Worm (Caenorhabditis elegans): ENCODE measurements around the gene T28D9.4.

The T28D9.4 gene

DNA sequence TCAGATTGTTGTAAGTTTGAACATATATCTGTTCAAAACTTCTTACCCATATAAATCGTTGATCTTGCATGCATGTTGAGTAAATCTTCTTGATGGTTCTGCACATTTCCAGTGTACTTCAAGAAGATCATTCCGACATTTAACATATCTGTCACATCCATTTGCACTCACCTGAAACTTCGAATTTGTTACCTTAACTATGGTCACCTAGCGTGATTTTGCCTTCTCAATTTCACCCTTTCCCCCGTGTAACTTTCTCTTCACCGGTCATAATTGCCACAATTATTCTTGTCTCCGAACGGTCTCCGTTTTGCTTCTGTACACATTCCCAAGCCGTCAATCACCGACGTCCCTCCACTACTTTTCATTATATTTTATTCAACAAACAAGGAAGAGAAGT, 36.6 kb downstream of the T28D9.4 start:
- no peak for TF ChIP-seq hmbx-1 (tag; optimal IDR thresholded peaks at IDR 0.05)
- no peak for TF ChIP-seq tbx-37 (GFP tag; conservative IDR thresholded peaks at IDR 0.05)
- TF ChIP-seq pes-1 (GFP tag; IDR thresholded peaks at IDR 0.05): no peak
- TF ChIP-seq F13C5.2 (tag; optimal IDR thresholded peaks at IDR 0.05): no peak
- TF ChIP-seq ama-1 (optimal IDR thresholded peaks at IDR 0.05): no peak
- no peak for TF ChIP-seq B0310.2 (tag; optimal IDR thresholded peaks at IDR 0.05)
- TF ChIP-seq flt-1 (GFP tag; IDR thresholded peaks at IDR 0.05): no peak
- no peak for TF ChIP-seq ets-7 (tag; optimal IDR thresholded peaks at IDR 0.05)

DNA sequence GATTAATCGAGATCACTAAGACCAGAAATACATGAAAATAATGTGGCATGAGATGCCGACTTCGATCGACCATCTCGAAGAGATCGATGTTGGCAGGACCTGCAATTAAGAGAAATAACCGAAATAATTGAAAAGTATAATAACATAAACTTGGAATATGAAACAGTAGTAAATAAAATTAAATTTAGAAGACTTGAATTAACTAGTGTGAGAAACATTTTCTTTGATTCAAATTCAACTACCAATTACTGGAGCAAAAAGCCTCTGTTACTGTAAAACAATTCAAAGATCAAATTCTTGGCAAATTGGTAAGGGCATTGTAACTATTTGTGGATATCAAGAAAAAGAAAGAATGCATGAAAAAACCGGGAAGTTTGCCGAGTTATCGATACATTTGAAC, 37.2 kb downstream of the T28D9.4 start, which contains the start of gene R05G9R.1:
Gene R05G9R.1, minus strand, starts transcription at position 101 of the 400 bp plus-strand sequence.
- TF ChIP-seq scrt-1 (GFP tag; IDR thresholded peaks at IDR 0.05): no peak
- TF ChIP-seq flt-1 (GFP tag; IDR thresholded peaks at IDR 0.05): no peak
- no peak for TF ChIP-seq tbx-11 (GFP tag; IDR thresholded peaks at IDR 0.05)
- TF ChIP-seq sea-1 (GFP tag; conservative IDR thresholded peaks at IDR 0.05): no peak
- no peak for TF ChIP-seq pes-1 (GFP tag; IDR thresholded peaks at IDR 0.05)
- TF ChIP-seq tra-4 (tag; optimal IDR thresholded peaks at IDR 0.05): no peak
- TF ChIP-seq hnd-1 (tag; optimal IDR thresholded peaks at IDR 0.05): no peak
- TF ChIP-seq ceh-36 (tag; optimal IDR thresholded peaks at IDR 0.05): no peak
- TF ChIP-seq F13C5.2 (tag; optimal IDR thresholded peaks at IDR 0.05): no peak

DNA sequence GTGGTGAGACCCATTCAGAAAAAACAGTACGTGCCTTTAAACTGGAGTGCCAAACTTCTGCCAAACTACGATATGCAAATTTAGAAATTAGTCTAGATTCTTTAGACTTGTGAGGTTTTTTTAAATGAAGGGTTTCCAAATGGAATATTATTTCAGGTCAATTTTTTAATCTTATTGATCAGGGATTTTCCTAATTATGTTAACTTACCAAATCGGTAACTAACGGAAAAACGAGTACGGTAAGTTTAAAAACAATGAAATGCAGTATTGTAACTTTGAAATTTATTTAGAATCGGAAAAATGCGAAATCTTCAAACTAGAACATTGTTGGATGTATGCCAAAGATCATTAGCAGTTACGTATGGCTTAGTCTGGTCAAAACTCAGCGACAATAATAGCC, 39.5 kb downstream of the T28D9.4 start, which contains the start of gene C56E6.7:
Gene C56E6.7, plus strand, starts transcription at position 301 of the 400 bp plus-strand sequence.
- no peak for TF ChIP-seq tbx-37 (GFP tag; conservative IDR thresholded peaks at IDR 0.05)
- no peak for TF ChIP-seq ceh-36 (tag; optimal IDR thresholded peaks at IDR 0.05)
- no peak for TF ChIP-seq ets-7 (tag; optimal IDR thresholded peaks at IDR 0.05)
- no peak for TF ChIP-seq F13C5.2 (tag; optimal IDR thresholded peaks at IDR 0.05)
- no peak for TF ChIP-seq aly-1 (tag; optimal IDR thresholded peaks at IDR 0.05)
- no peak for TF ChIP-seq sea-1 (GFP tag; conservative IDR thresholded peaks at IDR 0.05)
- no peak for TF ChIP-seq hmg-4 (GFP tag; optimal IDR thresholded peaks at IDR 0.05)
- TF ChIP-seq scrt-1 (GFP tag; IDR thresholded peaks at IDR 0.05): no peak
- TF ChIP-seq hnd-1 (tag; optimal IDR thresholded peaks at IDR 0.05): no peak
- TF ChIP-seq tra-4 (tag; optimal IDR thresholded peaks at IDR 0.05): no peak
- no peak for TF ChIP-seq ama-1 (optimal IDR thresholded peaks at IDR 0.05)
- TF ChIP-seq ceh-13 (GFP tag; optimal IDR thresholded peaks at IDR 0.05): no peak
- no peak for TF ChIP-seq hmbx-1 (tag; optimal IDR thresholded peaks at IDR 0.05)
- no peak for TF ChIP-seq B0310.2 (tag; optimal IDR thresholded peaks at IDR 0.05)
- no peak for TF ChIP-seq tbx-11 (GFP tag; IDR thresholded peaks at IDR 0.05)

DNA sequence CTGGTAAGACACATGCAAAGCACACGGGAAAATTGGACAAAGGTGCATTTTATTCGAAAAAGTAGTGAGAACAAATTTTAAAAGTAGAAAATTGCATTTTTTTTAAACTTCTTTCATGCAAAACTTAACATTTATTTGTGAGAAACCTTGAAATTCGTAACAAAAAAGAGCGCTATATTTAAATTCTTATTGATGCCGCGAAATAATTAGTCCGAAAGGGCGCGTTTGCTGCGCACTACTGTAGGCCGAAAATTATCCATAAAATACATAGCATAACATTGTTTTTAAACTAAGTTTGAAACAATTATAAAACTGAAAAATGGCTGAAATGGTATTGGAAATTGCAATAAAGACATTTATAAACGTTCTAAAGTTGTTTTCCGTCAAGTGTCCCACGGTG, 42.9 kb downstream of the T28D9.4 start:
- TF ChIP-seq sea-1 (GFP tag; conservative IDR thresholded peaks at IDR 0.05): no peak
- no peak for TF ChIP-seq tbx-37 (GFP tag; conservative IDR thresholded peaks at IDR 0.05)
- no peak for TF ChIP-seq F13C5.2 (tag; optimal IDR thresholded peaks at IDR 0.05)
- TF ChIP-seq B0310.2 (tag; optimal IDR thresholded peaks at IDR 0.05): no peak
- TF ChIP-seq ceh-36 (tag; optimal IDR thresholded peaks at IDR 0.05): no peak
- no peak for TF ChIP-seq flt-1 (GFP tag; IDR thresholded peaks at IDR 0.05)
- no peak for TF ChIP-seq ets-7 (tag; optimal IDR thresholded peaks at IDR 0.05)
- TF ChIP-seq hmbx-1 (tag; optimal IDR thresholded peaks at IDR 0.05): no peak
- TF ChIP-seq hmg-4 (GFP tag; optimal IDR thresholded peaks at IDR 0.05): no peak
- no peak for TF ChIP-seq aly-1 (tag; optimal IDR thresholded peaks at IDR 0.05)
- TF ChIP-seq ama-1 (optimal IDR thresholded peaks at IDR 0.05): no peak
- no peak for TF ChIP-seq hnd-1 (tag; optimal IDR thresholded peaks at IDR 0.05)
- TF ChIP-seq pes-1 (GFP tag; IDR thresholded peaks at IDR 0.05): no peak
- no peak for TF ChIP-seq tra-4 (tag; optimal IDR thresholded peaks at IDR 0.05)

DNA sequence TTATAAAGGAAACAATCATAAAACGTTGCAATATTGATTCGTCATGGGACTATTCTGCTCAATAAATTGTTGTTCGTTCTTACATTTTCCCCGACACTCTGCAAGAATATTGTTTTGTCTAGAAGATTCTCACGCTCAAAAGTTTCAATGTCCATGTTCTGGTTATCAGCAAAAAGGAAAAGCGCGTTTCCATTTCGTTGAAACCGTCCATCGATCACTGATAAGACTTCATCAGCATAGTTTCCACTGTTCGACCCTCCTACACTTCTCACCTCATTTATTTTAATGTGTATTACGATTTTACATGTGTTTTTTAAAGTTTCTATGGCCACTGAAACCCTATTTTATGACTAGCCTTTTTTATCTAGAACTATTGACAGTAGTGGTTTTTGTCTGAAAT, 43.3 kb downstream of the T28D9.4 start:
- TF ChIP-seq scrt-1 (GFP tag; IDR thresholded peaks at IDR 0.05) (no peak), flt-1 (GFP tag; IDR thresholded peaks at IDR 0.05) (no peak), ceh-36 (tag; optimal IDR thresholded peaks at IDR 0.05) (no peak), ceh-13 (GFP tag; optimal IDR thresholded peaks at IDR 0.05) (no peak), tbx-11 (GFP tag; IDR thresholded peaks at IDR 0.05) (no peak), ets-7 (tag; optimal IDR thresholded peaks at IDR 0.05) (no peak), tra-4 (tag; optimal IDR thresholded peaks at IDR 0.05) (no peak), pes-1 (GFP tag; IDR thresholded peaks at IDR 0.05) (no peak), hmg-4 (GFP tag; optimal IDR thresholded peaks at IDR 0.05) (no peak), tbx-37 (GFP tag; conservative IDR thresholded peaks at IDR 0.05) (no peak), ama-1 (optimal IDR thresholded peaks at IDR 0.05) (no peak), hnd-1 (tag; optimal IDR thresholded peaks at IDR 0.05) (no peak), aly-1 (tag; optimal IDR thresholded peaks at IDR 0.05) (no peak), hmbx-1 (tag; optimal IDR thresholded peaks at IDR 0.05) (no peak), B0310.2 (tag; optimal IDR thresholded peaks at IDR 0.05) (no peak), sea-1 (GFP tag; conservative IDR thresholded peaks at IDR 0.05) (no peak), F13C5.2 (tag; optimal IDR thresholded peaks at IDR 0.05) (no peak)

DNA sequence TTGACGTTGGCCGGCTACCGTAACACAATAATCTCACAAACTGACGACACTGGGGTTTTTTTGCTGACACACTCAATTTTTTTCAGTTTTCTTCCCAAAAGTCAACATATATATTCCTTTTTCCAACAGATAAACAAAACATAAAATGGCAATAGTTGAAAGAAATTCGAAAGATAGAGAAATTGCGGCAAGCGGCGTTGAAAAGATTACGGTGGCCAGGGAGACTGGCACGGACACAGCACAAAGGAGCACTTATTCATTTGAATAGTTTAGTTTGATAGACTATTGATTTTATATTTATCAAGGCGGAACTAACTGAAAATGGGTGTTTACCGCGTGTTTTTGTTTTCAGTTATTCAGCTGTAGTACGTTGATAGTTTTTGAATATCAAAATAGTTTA, 44.6 kb downstream of the T28D9.4 start, which contains the start of gene toe-2:
Gene toe-2, minus strand, starts transcription at position 70 of the 400 bp plus-strand sequence.
- TF ChIP-seq tbx-11 (GFP tag; IDR thresholded peaks at IDR 0.05) (no peak), pes-1 (GFP tag; IDR thresholded peaks at IDR 0.05) (no peak), flt-1 (GFP tag; IDR thresholded peaks at IDR 0.05) (no peak), hmg-4 (GFP tag; optimal IDR thresholded peaks at IDR 0.05) (no peak), sea-1 (GFP tag; conservative IDR thresholded peaks at IDR 0.05) (no peak), F13C5.2 (tag; optimal IDR thresholded peaks at IDR 0.05) (no peak)

DNA sequence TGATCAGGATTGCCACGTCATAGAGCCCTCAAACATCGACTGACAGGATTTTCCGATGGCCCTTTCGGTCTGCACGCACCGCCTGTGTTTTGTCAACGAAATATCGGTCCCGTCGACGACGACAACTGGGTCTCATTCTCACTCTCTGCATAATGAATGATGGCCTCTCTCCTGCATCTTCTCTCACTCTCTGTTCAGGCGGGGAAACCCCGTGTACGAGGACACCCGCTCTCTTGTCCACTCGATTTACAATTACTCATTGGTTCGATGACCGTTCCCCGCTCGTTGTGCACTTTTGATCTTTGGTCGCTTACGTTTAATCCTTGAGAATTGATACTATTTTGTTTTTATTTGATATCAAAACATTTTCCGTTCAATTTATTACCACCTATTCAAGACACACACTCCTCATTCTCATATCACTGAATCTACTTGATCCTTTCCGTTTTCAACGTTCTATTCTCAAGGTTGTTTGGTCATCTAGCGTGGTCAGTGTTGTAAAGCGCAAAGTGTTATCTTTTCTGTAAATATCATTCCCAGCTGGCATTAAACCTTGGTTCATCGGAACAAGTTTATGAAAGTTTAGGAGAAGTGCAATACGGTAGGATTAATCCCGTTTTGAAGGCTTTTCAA, 46.0 kb downstream of the T28D9.4 start:
- no peak for TF ChIP-seq ceh-13 (GFP tag; optimal IDR thresholded peaks at IDR 0.05)
- TF ChIP-seq hnd-1 (tag; optimal IDR thresholded peaks at IDR 0.05): no peak
- no peak for TF ChIP-seq pes-1 (GFP tag; IDR thresholded peaks at IDR 0.05)
- no peak for TF ChIP-seq tra-4 (tag; optimal IDR thresholded peaks at IDR 0.05)
- 0 out of 2 replicates have a peak, but pooled peaks have one; percentile 36 for TF ChIP-seq sea-1 (GFP tag; conservative IDR thresholded peaks at IDR 0.05)
- TF ChIP-seq hmg-4 (GFP tag; optimal IDR thresholded peaks at IDR 0.05): peak; percentile 80
- TF ChIP-seq ceh-36 (tag; optimal IDR thresholded peaks at IDR 0.05): no peak
- no peak for TF ChIP-seq B0310.2 (tag; optimal IDR thresholded peaks at IDR 0.05)
- TF ChIP-seq flt-1 (GFP tag; IDR thresholded peaks at IDR 0.05): 0 out of 2 replicates have a peak, but pooled peaks have one; percentile 23
- TF ChIP-seq tbx-11 (GFP tag; IDR thresholded peaks at IDR 0.05): no peak
- TF ChIP-seq aly-1 (tag; optimal IDR thresholded peaks at IDR 0.05): peak; percentile 53
- TF ChIP-seq scrt-1 (GFP tag; IDR thresholded peaks at IDR 0.05): no peak
- no peak for TF ChIP-seq ets-7 (tag; optimal IDR thresholded peaks at IDR 0.05)
- TF ChIP-seq F13C5.2 (tag; optimal IDR thresholded peaks at IDR 0.05): no peak
- TF ChIP-seq ama-1 (optimal IDR thresholded peaks at IDR 0.05): no peak
- TF ChIP-seq tbx-37 (GFP tag; conservative IDR thresholded peaks at IDR 0.05): no peak; the same call in 1 of the 2 replicates
- no peak for TF ChIP-seq hmbx-1 (tag; optimal IDR thresholded peaks at IDR 0.05)

All from whole organism, early embryonic.